Worm (Caenorhabditis elegans): ENCODE data around the gene snx-14.

- TF ChIP-seq nfya-1 (tag; optimal IDR thresholded peaks at IDR 0.05; ENCODE audit: borderline replicate concordance, insufficient read depth) (no peak), snpc-4 (GFP tag; optimal IDR thresholded peaks at IDR 0.05) (no peak), snpc-4 (tag; optimal IDR thresholded peaks at IDR 0.05) (no peak)
Measured at ce11 chrII:13560553-13560952, 29.5 kb upstream of the snx-14 start.
